Fruit fly (Drosophila melanogaster): ENCODE data around the gene CG13630.

The CG13630 gene

dm6 chr3R:24767667-24768340 is 48.6 kb upstream of the CG13630 start (continued):
- no peak for TF ChIP-seq CG31224 (GFP tag; IDR thresholded peaks at IDR 0.05)
- TF ChIP-seq cad (GFP tag; optimal IDR thresholded peaks at IDR 0.05) = no peak
- TF ChIP-seq Fer1 (GFP tag; optimal IDR thresholded peaks at IDR 0.05) = no peak
- no peak for TF ChIP-seq CG11560 (tag; IDR thresholded peaks at IDR 0.05)
- no peak for TF ChIP-seq knrl (GFP tag; IDR thresholded peaks at IDR 0.05; ENCODE audit: partially characterized antibody)
- no peak for TF ChIP-seq MBD-R2 (GFP tag; IDR thresholded peaks at IDR 0.05)
- peak; percentile 55 for TF ChIP-seq onecut (GFP tag; IDR thresholded peaks at IDR 0.05)
- no peak for TF ChIP-seq tgo (GFP tag; IDR thresholded peaks at IDR 0.05)
- TF ChIP-seq CG2875 (GFP tag; optimal IDR thresholded peaks at IDR 0.05) = no peak
- no peak for TF ChIP-seq ems (GFP tag; optimal IDR thresholded peaks at IDR 0.05)
- TF ChIP-seq CG17802 (tag; optimal IDR thresholded peaks at IDR 0.05) = no peak
- TF ChIP-seq CG17385 (GFP tag; optimal IDR thresholded peaks at IDR 0.05) = peak; percentile 85
- no peak for TF ChIP-seq CG11696 (GFP tag; IDR thresholded peaks at IDR 0.05)
- TF ChIP-seq unpg (GFP tag; optimal IDR thresholded peaks at IDR 0.05) = no peak
- no peak for TF ChIP-seq CG18619 (GFP tag; optimal IDR thresholded peaks at IDR 0.05)
- peak; percentile 2 for TF ChIP-seq CG10979 (tag; optimal IDR thresholded peaks at IDR 0.05)
- TF ChIP-seq ken (GFP tag; IDR thresholded peaks at IDR 0.05) = no peak
- TF ChIP-seq CG18764 (GFP tag; optimal IDR thresholded peaks at IDR 0.05) = no peak
- no peak for TF ChIP-seq zf30C (GFP tag; optimal IDR thresholded peaks at IDR 0.05)
- TF ChIP-seq Ada2b (GFP tag; IDR thresholded peaks at IDR 0.05) = no peak
- no peak for TF ChIP-seq CG30431 (GFP tag; optimal IDR thresholded peaks at IDR 0.05)
- peak; percentile 36 for TF ChIP-seq CG14710 (tag; optimal IDR thresholded peaks at IDR 0.05)
- TF ChIP-seq B-H2 (GFP tag; optimal IDR thresholded peaks at IDR 0.05) = no peak
- no peak for TF ChIP-seq CG3726 (GFP tag; IDR thresholded peaks at IDR 0.05)
- TF ChIP-seq CG11093 (GFP tag; IDR thresholded peaks at IDR 0.05) = no peak
- TF ChIP-seq CG4282 (GFP tag; optimal IDR thresholded peaks at IDR 0.05) = no peak
- TF ChIP-seq grn (GFP tag; optimal IDR thresholded peaks at IDR 0.05) = no peak
- TF ChIP-seq stwl (tag; optimal IDR thresholded peaks at IDR 0.05) = no peak
- no peak for TF ChIP-seq Abd-B (GFP tag; optimal IDR thresholded peaks at IDR 0.05)
- no peak for TF ChIP-seq pho (GFP tag; optimal IDR thresholded peaks at IDR 0.05)
- no peak for TF ChIP-seq CG12236 (GFP tag; optimal IDR thresholded peaks at IDR 0.05)
- TF ChIP-seq sug (tag; optimal IDR thresholded peaks at IDR 0.05) = no peak
- TF ChIP-seq CG1529 (GFP tag; optimal IDR thresholded peaks at IDR 0.05) = peak; percentile 6
- no peak for TF ChIP-seq Usf (GFP tag; optimal IDR thresholded peaks at IDR 0.05)
- no peak for TF ChIP-seq CkIIα-i1 (GFP tag; IDR thresholded peaks at IDR 0.05)
- no peak for TF ChIP-seq jigr1 (GFP tag; IDR thresholded peaks at IDR 0.05)
- TF ChIP-seq chm (GFP tag; IDR thresholded peaks at IDR 0.05) = no peak
- TF ChIP-seq unc-4 (GFP tag; IDR thresholded peaks at IDR 0.05; ENCODE audit: partially characterized antibody) = no peak
- TF ChIP-seq CG17829 (tag; optimal IDR thresholded peaks at IDR 0.05) = no peak
- TF ChIP-seq CG12155 (GFP tag; optimal IDR thresholded peaks at IDR 0.05) = no peak
- no peak for TF ChIP-seq CG32772 (GFP tag; IDR thresholded peaks at IDR 0.05)
- TF ChIP-seq Sox102F (GFP tag; optimal IDR thresholded peaks at IDR 0.05) = no peak
- TF ChIP-seq fd102C (GFP tag; optimal IDR thresholded peaks at IDR 0.05) = no peak
- TF ChIP-seq Dp (GFP tag; optimal IDR thresholded peaks at IDR 0.05) = no peak
- TF ChIP-seq twi (tag; optimal IDR thresholded peaks at IDR 0.05) = peak; percentile 12
- no peak for TF ChIP-seq CHES-1-like (GFP tag; optimal IDR thresholded peaks at IDR 0.05)
- TF ChIP-seq HLHmδ (GFP tag; optimal IDR thresholded peaks at IDR 0.05) = peak; percentile 83
- TF ChIP-seq Deaf1 (tag; optimal IDR thresholded peaks at IDR 0.05) = no peak
- peak; percentile 59 for TF ChIP-seq kni (GFP tag; optimal IDR thresholded peaks at IDR 0.05)
- TF ChIP-seq sens-2 (GFP tag; IDR thresholded peaks at IDR 0.05) = no peak
- no peak for TF ChIP-seq Ssrp (tag; optimal IDR thresholded peaks at IDR 0.05)

Data from whole organism, embryonic.